Worm (Caenorhabditis elegans) whole organism, L3 larva: Measurements from ENCODE around the gene srh-140.
A peak's percentile ranks its signal among the peaks of the same experiment; 100 is the strongest.

Experiments used
- ZK546.5 ChIP-seq: sonication (generic microtip); optimal IDR thresholded peaks from 2 replicates; lab custom pipeline; 2017; ENCODE audit warnings: missing biosample characterization, missing genetic modification characterization
- aly-2 ChIP-seq: fragments of 150-350 bp; optimal IDR thresholded peaks from 2 replicates; lab custom pipeline; 2014; ENCODE audit warnings: missing biosample characterization, missing genetic modification characterization
- ama-1 ChIP-seq: fragments of 150-350 bp; optimal IDR thresholded peaks from 2 replicates; lab custom pipeline; 2018
- ceh-28 ChIP-seq: fragments of 150-350 bp; optimal IDR thresholded peaks from 2 replicates; lab custom pipeline; 2014; ENCODE audit warnings: missing biosample characterization, missing genetic modification reagents, missing genetic modification characterization
- daf-12 ChIP-seq: fragments of 150-350 bp; optimal IDR thresholded peaks from 2 replicates; lab custom pipeline; 2014; ENCODE audit warnings: missing biosample characterization, missing genetic modification reagents, missing genetic modification characterization
- egl-5 ChIP-seq: fragments of 150-350 bp; optimal IDR thresholded peaks from 2 replicates; lab custom pipeline; 2017; ENCODE audit warnings: missing biosample characterization, missing genetic modification reagents, missing genetic modification characterization, inconsistent platforms
- elt-1 ChIP-seq: fragments of 150-350 bp; optimal IDR thresholded peaks from 2 replicates; lab custom pipeline; 2014; ENCODE audit warnings: missing biosample characterization, missing genetic modification characterization
- elt-2 ChIP-seq: sonication (generic microtip); optimal IDR thresholded peaks from 2 replicates; lab custom pipeline; 2016; ENCODE audit warnings: missing genetic modification reagents, mild to moderate bottlenecking, missing genetic modification characterization, missing compliant biosample characterization
- elt-3 ChIP-seq, 3 experiments: fragments of 150-350 bp in 1 of 3; sonication (generic microtip) in 2 of 3; optimal IDR thresholded peaks; 2 replicates in 2 of 3; 4 replicates in 1 of 3; lab custom pipeline; 2014 to 2017; ENCODE audit warnings: missing biosample characterization in 3 of 3, missing genetic modification characterization in 3 of 3
- eor-1 ChIP-seq, 2 experiments: fragments of 150-350 bp; optimal IDR thresholded peaks; 2 replicates each; lab custom pipeline; 2014 to 2018; ENCODE audit warnings: missing biosample characterization in 2 of 2, missing genetic modification characterization in 2 of 2
- fkh-2 ChIP-seq: fragments of 150-350 bp; optimal IDR thresholded peaks from 2 replicates; lab custom pipeline; 2014; ENCODE audit warnings: missing biosample characterization, missing genetic modification reagents, missing genetic modification characterization
- fos-1 ChIP-seq: fragments of 150-350 bp; optimal IDR thresholded peaks from 2 replicates; lab custom pipeline; 2014; ENCODE audit warnings: missing biosample characterization, missing genetic modification characterization
- hmg-11 ChIP-seq: sonication (generic microtip); optimal IDR thresholded peaks from 2 replicates; lab custom pipeline; 2016; ENCODE audit warnings: missing genetic modification characterization, missing compliant biosample characterization
- jun-1 ChIP-seq: fragments of 150-350 bp; optimal IDR thresholded peaks from 2 replicates; lab custom pipeline; 2014; ENCODE audit warnings: missing biosample characterization, missing genetic modification reagents, missing genetic modification characterization
- lin-15B ChIP-seq: fragments of 150-350 bp; optimal IDR thresholded peaks from 2 replicates; lab custom pipeline; 2014; ENCODE audit warnings: missing biosample characterization, missing genetic modification characterization
- lsy-12 ChIP-seq: sonication (generic microtip); optimal IDR thresholded peaks from 2 replicates; lab custom pipeline; 2016; ENCODE audit warnings: mild to moderate bottlenecking, missing genetic modification characterization, missing compliant biosample characterization
- mdl-1 ChIP-seq: fragments of 150-350 bp; optimal IDR thresholded peaks from 2 replicates; lab custom pipeline; 2014; ENCODE audit warnings: missing biosample characterization, missing genetic modification characterization
- mml-1 ChIP-seq: fragments of 150-350 bp; sonication (generic microtip); optimal IDR thresholded peaks from 3 replicates; lab custom pipeline; 2014; ENCODE audit warnings: missing biosample characterization, missing genetic modification characterization
- nfya-1 ChIP-seq: sonication (generic microtip); optimal IDR thresholded peaks from 2 replicates; lab custom pipeline; 2017; ENCODE audit warnings: missing genetic modification characterization, mild to moderate bottlenecking, missing compliant biosample characterization, antibody characterized with exemption, moderate library complexity; ENCODE audit not compliant: insufficient read depth
- nhr-12 ChIP-seq: fragments of 150-350 bp; optimal IDR thresholded peaks from 2 replicates; lab custom pipeline; 2014; ENCODE audit warnings: missing biosample characterization, missing genetic modification characterization
- nhr-237 ChIP-seq: fragments of 150-350 bp; optimal IDR thresholded peaks from 2 replicates; lab custom pipeline; 2014; ENCODE audit warnings: missing biosample characterization, missing genetic modification characterization
- nhr-25 ChIP-seq: sonication (generic microtip); optimal IDR thresholded peaks from 2 replicates; lab custom pipeline; 2017; ENCODE audit warnings: missing biosample characterization, missing genetic modification characterization
- nhr-43 ChIP-seq: sonication (generic microtip); optimal IDR thresholded peaks from 2 replicates; lab custom pipeline; 2016; ENCODE audit warnings: mild to moderate bottlenecking, missing genetic modification characterization, missing compliant biosample characterization; ENCODE audit not compliant: poor library complexity, severe bottlenecking
- nhr-77 ChIP-seq: fragments of 150-350 bp; optimal IDR thresholded peaks from 2 replicates; lab custom pipeline; 2014; ENCODE audit warnings: missing biosample characterization, missing genetic modification characterization
- pha-4 ChIP-seq: fragments of 150-350 bp; optimal IDR thresholded peaks from 2 replicates; lab custom pipeline; 2014; ENCODE audit warnings: missing biosample characterization, missing genetic modification reagents, missing genetic modification characterization
- pqm-1 ChIP-seq: fragments of 150-350 bp; optimal IDR thresholded peaks from 2 replicates; lab custom pipeline; 2017; ENCODE audit warnings: missing biosample characterization, missing genetic modification characterization, inconsistent platforms
- snpc-4 ChIP-seq: fragments of 150-350 bp; optimal IDR thresholded peaks from 2 replicates; lab custom pipeline; 2014; ENCODE audit warnings: missing biosample characterization, missing genetic modification characterization
- unc-39 ChIP-seq: sonication (generic microtip); optimal IDR thresholded peaks from 4 replicates; lab custom pipeline; 2017; ENCODE audit warnings: missing biosample characterization, missing genetic modification characterization
- unc-62 ChIP-seq: fragments of 150-350 bp; sonication (generic microtip); optimal IDR thresholded peaks from 4 replicates; lab custom pipeline; 2014; ENCODE audit warnings: missing biosample characterization, missing genetic modification reagents, missing genetic modification characterization
- zag-1 ChIP-seq: fragments of 150-350 bp; optimal IDR thresholded peaks from 2 replicates; lab custom pipeline; 2014; ENCODE audit warnings: missing biosample characterization, missing genetic modification characterization
- ztf-11 ChIP-seq: fragments of 150-350 bp; optimal IDR thresholded peaks from 2 replicates; lab custom pipeline; 2014; ENCODE audit warnings: missing biosample characterization, missing genetic modification characterization
- ztf-4 ChIP-seq: fragments of 150-350 bp; optimal IDR thresholded peaks from 2 replicates; lab custom pipeline; 2014; ENCODE audit warnings: missing biosample characterization, missing genetic modification characterization

The srh-140 gene

DNA sequence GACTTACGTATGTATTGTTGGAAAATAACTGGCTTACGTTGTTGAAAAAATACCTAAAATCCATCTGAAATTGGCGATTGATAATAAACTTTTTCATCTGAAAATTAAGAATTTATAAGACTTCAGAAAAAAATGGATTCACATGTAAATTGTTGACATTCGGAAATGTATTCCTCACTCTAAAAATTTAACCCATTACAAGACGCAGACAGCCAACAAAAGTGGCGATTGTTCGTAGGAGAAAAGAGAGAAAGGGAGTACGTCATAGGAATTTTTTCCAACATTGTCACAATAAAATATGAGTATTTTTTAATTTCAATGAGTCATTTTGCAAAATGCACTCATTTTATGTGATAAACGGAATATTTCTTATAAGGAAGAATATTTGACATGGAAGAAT, 3.4 kb upstream of the srh-140 start, which contains the start of gene Y6E2A.5:
Y6E2A.5 (minus strand) TSS at position 101 of the 400 bp plus-strand sequence.
- TF ChIP-seq pha-4 (tag; lab: Kevin White, UChicago) (no peak), ama-1 (lab: Kevin White, UChicago) (no peak), pqm-1 (tag; lab: Kevin White, UChicago) (peak; percentile 1), nhr-43 (tag; lab: Kevin White, UChicago) (no peak), elt-2 (tag; lab: Kevin White, UChicago) (no peak)

ce11 chrV:15719570-15719969, 2.4 kb upstream of the srh-140 start, which contains the start of gene Y6E2A.7:
Y6E2A.7 (plus strand) TSS chrV:15719870.
- TF ChIP-seq pqm-1 (tag; lab: Kevin White, UChicago), result no peak
- no peak for TF ChIP-seq mdl-1 (tag; lab: Kevin White, UChicago)
- TF ChIP-seq nhr-237, result no peak
- no peak for TF ChIP-seq lsy-12 (tag; lab: Kevin White, UChicago)
- no peak for TF ChIP-seq zag-1 (tag; lab: Kevin White, UChicago)
- TF ChIP-seq nhr-43 (tag; lab: Kevin White, UChicago), result no peak
- TF ChIP-seq fos-1, result no peak
- no peak for TF ChIP-seq eor-1 (tag; optimal IDR thresholded peaks at IDR 0.05; lab: Kevin White, UChicago)
- no peak for TF ChIP-seq ztf-4
- TF ChIP-seq unc-62 (GFP tag; lab: Kevin White, UChicago), result no peak
- no peak for TF ChIP-seq daf-12 (tag; lab: Kevin White, UChicago)
- no peak for TF ChIP-seq hmg-11
- no peak for TF ChIP-seq unc-39 (tag; lab: Kevin White, UChicago)
- no peak for TF ChIP-seq elt-1
- no peak for TF ChIP-seq ama-1 (lab: Kevin White, UChicago)
- no peak for TF ChIP-seq elt-3 (tag; optimal IDR thresholded peaks at IDR 0.05; lab: Kevin White, UChicago)
- TF ChIP-seq ZK546.5 (tag; lab: Kevin White, UChicago), result no peak
- TF ChIP-seq ztf-11 (tag; lab: Kevin White, UChicago), result no peak
- TF ChIP-seq mml-1 (tag; lab: Kevin White, UChicago), result no peak
- TF ChIP-seq, all 47 proteins: peak for 0

ce11 chrV:15721431-15721830, 557 bp upstream of the srh-140 start:
- no peak for TF ChIP-seq fos-1
- no peak for TF ChIP-seq nhr-77 (tag; lab: Kevin White, UChicago)
- TF ChIP-seq pqm-1 (tag; lab: Kevin White, UChicago), result no peak
- no peak for TF ChIP-seq nhr-43 (tag; lab: Kevin White, UChicago)
- no peak for TF ChIP-seq eor-1 (tag; optimal IDR thresholded peaks at IDR 0.05; lab: Kevin White, UChicago)
- no peak for TF ChIP-seq nfya-1 (tag; lab: Kevin White, UChicago)
- no peak for TF ChIP-seq ceh-28 (tag; lab: Kevin White, UChicago)
- no peak for TF ChIP-seq daf-12 (tag; lab: Kevin White, UChicago)
- TF ChIP-seq fkh-2 (tag; lab: Kevin White, UChicago), result no peak
- TF ChIP-seq egl-5, result no peak
- no peak for TF ChIP-seq ama-1 (lab: Kevin White, UChicago)
- no peak for TF ChIP-seq lin-15B (tag; lab: Kevin White, UChicago)
- TF ChIP-seq nhr-12 (tag; lab: Kevin White, UChicago), result no peak
- no peak for TF ChIP-seq nhr-25 (tag; lab: Kevin White, UChicago)

DNA sequence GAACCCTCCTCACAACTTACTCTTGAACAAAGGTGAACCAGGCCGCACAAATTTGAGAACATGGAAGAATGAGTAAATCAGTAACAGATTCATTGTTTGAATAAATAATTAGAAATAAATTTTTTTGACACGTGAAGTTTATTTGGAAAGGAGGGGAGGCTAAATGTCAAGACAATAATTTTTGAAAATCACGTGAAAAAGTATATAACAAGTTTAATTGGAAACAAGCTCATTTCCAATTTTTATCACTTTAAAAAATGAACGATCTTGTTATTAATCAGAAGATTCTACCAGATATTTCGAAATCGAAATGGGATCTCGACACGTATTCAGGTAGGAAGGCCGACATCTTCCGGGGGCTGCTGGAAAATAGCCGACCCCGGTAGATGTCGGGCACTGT, 4.6 kb downstream of the srh-140 start, which contains the start of the genes irld-57 and sfxn-1.3:
irld-57 (minus strand) TSS at position 101 of the 400 bp plus-strand sequence.
sfxn-1.3 (plus strand) TSS at position 232 of the 400 bp plus-strand sequence.
- TF ChIP-seq nhr-43 (tag; lab: Kevin White, UChicago), result no peak

DNA sequence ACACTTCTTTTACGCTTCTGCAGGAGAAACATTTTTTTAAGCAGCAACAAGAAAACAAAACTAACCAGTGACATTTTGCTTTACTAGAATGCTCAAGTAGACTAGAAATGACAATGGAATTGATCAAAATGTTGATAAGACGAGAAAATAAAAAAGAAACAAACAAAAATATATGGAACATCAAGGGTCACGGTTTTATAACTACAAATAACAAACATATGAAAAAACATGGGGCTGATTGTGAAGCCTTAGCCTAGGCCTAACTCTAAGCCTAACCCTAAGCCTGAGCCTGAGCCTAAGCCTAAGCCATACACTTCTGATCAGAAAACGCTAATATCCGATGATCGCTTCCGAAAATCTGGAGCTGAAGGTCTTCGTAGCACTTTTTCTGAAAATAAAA, 8.5 kb downstream of the srh-140 start, which contains the start of gene Y6E2A.10:
Y6E2A.10 (minus strand) TSS at position 101 of the 400 bp plus-strand sequence.
- TF ChIP-seq nhr-77 (tag; lab: Kevin White, UChicago) (no peak), jun-1 (tag; lab: Kevin White, UChicago) (no peak), snpc-4 (no peak), hmg-11 (no peak), daf-12 (tag; lab: Kevin White, UChicago) (no peak), elt-3 (tag; optimal IDR thresholded peaks at IDR 0.05; lab: Kevin White, UChicago) (no peak), aly-2 (no peak), lsy-12 (tag; lab: Kevin White, UChicago) (no peak)
